Worm (Caenorhabditis elegans): ENCODE measurements around the gene fbxa-36.

ce11 chrIII:1314283-1314682, 21.2 kb upstream of the fbxa-36 start:
- TF ChIP-seq nhr-77 (tag; optimal IDR thresholded peaks at IDR 0.05): no peak
- no peak for TF ChIP-seq tbx-2 (tag; optimal IDR thresholded peaks at IDR 0.05)
- no peak for TF ChIP-seq zag-1 (tag; optimal IDR thresholded peaks at IDR 0.05)
- no peak for TF ChIP-seq unc-62 (GFP tag; optimal IDR thresholded peaks at IDR 0.05)
- no peak for TF ChIP-seq ztf-11 (tag; optimal IDR thresholded peaks at IDR 0.05)
- TF ChIP-seq nhr-25 (tag; optimal IDR thresholded peaks at IDR 0.05): no peak
- no peak for TF ChIP-seq lsy-12 (tag; optimal IDR thresholded peaks at IDR 0.05)

Measured in whole organism, L3 larva.